Worm (Caenorhabditis elegans): ENCODE measurements around the gene C05D11.5.

Gene C05D11.5

DNA sequence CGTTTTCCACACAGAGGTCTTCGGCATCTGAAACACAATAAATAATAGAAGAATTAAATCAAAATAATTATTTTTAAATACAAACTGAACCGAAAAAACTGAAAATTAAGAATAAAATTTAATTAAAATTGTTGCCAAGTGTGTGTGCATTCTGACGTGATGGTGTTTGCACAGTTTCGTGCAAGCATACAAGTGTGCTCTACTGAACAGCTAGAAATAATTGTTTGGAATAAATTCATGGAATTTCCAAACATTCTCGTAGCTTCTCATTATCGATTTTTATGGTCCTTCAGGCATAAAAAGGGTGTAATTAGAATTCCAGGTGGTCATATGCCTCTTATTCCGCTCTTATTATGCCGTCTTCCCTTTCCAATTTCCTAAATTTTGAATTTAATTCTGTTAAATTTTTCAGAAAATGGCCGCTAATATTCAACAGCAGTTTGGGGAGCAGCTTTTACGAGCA is 20.0 kb upstream of the C05D11.5 start, which contains the start of the genes mrps-17 and txdc-9:
TSS of gene mrps-17 (minus strand) at position 33 of the 463 bp plus-strand sequence.
TSS of gene txdc-9 (plus strand) at position 413 of the 463 bp plus-strand sequence.
- TF ChIP-seq lsy-2 (tag; optimal IDR thresholded peaks at IDR 0.05) = peak; percentile 81
- TF ChIP-seq tbx-8 (GFP tag; optimal IDR thresholded peaks at IDR 0.05) = no peak
- no peak for TF ChIP-seq unc-39 (tag; optimal IDR thresholded peaks at IDR 0.05)
- TF ChIP-seq sptf-1 (tag; optimal IDR thresholded peaks at IDR 0.05) = peak; percentile 55
- peak; percentile 48 for TF ChIP-seq lin-13 (tag; optimal IDR thresholded peaks at IDR 0.05)
- TF ChIP-seq ces-1 (GFP tag; optimal IDR thresholded peaks at IDR 0.05) = peak; percentile 99
- TF ChIP-seq ham-2 (GFP tag; optimal IDR thresholded peaks at IDR 0.05) = peak; percentile 70
- TF ChIP-seq ceh-43 (GFP tag; optimal IDR thresholded peaks at IDR 0.05) = peak; percentile 80
- peak; percentile 86 for TF ChIP-seq pha-4 (tag; optimal IDR thresholded peaks at IDR 0.05)
- TF ChIP-seq mab-5 (tag; optimal IDR thresholded peaks at IDR 0.05) = no peak
- no peak for TF ChIP-seq nhr-12 (tag; optimal IDR thresholded peaks at IDR 0.05)
- TF ChIP-seq mep-1 (tag; optimal IDR thresholded peaks at IDR 0.05) = peak; percentile 75
- peak; percentile 30 for TF ChIP-seq hlh-1 (tag; optimal IDR thresholded peaks at IDR 0.05)
- TF ChIP-seq blmp-1 (tag; optimal IDR thresholded peaks at IDR 0.05) = no peak

DNA sequence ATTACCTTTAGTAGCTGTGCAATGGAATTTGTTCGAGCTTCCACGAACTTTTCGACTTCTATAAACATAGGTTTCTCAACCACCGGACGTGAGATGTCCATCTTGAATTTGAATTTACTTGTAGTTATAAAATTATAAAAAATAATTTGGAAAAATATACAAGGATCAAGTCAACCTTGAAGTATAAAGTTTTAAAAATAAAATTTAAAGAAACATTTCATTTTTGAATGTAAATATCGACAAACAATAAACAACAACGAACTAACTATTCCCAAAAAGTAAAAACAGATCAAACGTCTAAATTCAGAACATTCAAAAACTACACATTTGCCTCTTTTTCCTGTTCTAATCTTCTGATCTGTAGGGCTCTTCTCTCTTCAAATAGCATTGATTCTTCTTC is 19.0 kb upstream of the C05D11.5 start, which contains the start of gene popl-1:
TSS of gene popl-1 (minus strand) at position 101 of the 400 bp plus-strand sequence.
- TF ChIP-seq bed-3 (GFP tag; optimal IDR thresholded peaks at IDR 0.05) (no peak), nhr-237 (tag; optimal IDR thresholded peaks at IDR 0.05) (no peak), unc-39 (tag; optimal IDR thresholded peaks at IDR 0.05) (no peak), unc-120 (tag; optimal IDR thresholded peaks at IDR 0.05; ENCODE audit: poor library complexity, severe bottlenecking) (no peak), ham-2 (GFP tag; optimal IDR thresholded peaks at IDR 0.05) (no peak), lin-13 (tag; optimal IDR thresholded peaks at IDR 0.05) (no peak), ztf-11 (tag; optimal IDR thresholded peaks at IDR 0.05) (no peak), blmp-1 (tag; optimal IDR thresholded peaks at IDR 0.05) (no peak), nhr-28 (tag; optimal IDR thresholded peaks at IDR 0.05) (no peak), lin-32 (GFP tag; optimal IDR thresholded peaks at IDR 0.05) (no peak), elt-1 (tag; optimal IDR thresholded peaks at IDR 0.05; ENCODE audit: borderline replicate concordance, insufficient read depth) (no peak), nhr-76 (tag; optimal IDR thresholded peaks at IDR 0.05) (no peak)

DNA sequence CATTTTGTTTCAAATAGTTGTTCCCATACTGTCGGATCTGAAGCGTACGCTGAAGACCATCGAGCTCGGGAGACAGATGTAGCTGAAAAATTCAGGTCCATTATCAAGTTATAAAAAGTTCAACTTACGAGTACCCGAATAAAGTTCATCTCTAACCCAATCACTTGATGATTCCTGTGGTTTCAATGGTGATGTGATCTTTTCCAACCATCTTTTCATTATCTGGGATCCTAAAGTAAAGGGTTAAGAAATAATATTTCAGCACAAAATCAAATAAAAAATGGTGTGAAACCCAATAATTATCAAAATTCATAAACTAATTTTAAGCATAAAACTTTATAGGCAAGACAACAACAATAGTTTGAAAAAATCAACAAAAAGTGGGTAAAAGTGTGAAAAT is 15.4 kb upstream of the C05D11.5 start, which contains the start of gene C05D11.8:
TSS of gene C05D11.8 (minus strand) at position 101 of the 400 bp plus-strand sequence.
- no peak for TF ChIP-seq unc-120 (tag; optimal IDR thresholded peaks at IDR 0.05; ENCODE audit: poor library complexity, severe bottlenecking)
- no peak for TF ChIP-seq blmp-1 (tag; optimal IDR thresholded peaks at IDR 0.05)
- no peak for TF ChIP-seq ham-2 (GFP tag; optimal IDR thresholded peaks at IDR 0.05)
- TF ChIP-seq drap-1 (GFP tag; optimal IDR thresholded peaks at IDR 0.05) = no peak
- TF ChIP-seq cnd-1 (tag; optimal IDR thresholded peaks at IDR 0.05) = no peak
- no peak for TF ChIP-seq snpc-4 (tag; optimal IDR thresholded peaks at IDR 0.05)
- TF ChIP-seq ceh-39 (tag; optimal IDR thresholded peaks at IDR 0.05) = no peak
- no peak for TF ChIP-seq elt-3 (tag; optimal IDR thresholded peaks at IDR 0.05)
- no peak for TF ChIP-seq bed-3 (GFP tag; optimal IDR thresholded peaks at IDR 0.05)
- TF ChIP-seq mab-5 (tag; optimal IDR thresholded peaks at IDR 0.05) = no peak
- TF ChIP-seq mep-1 (tag; optimal IDR thresholded peaks at IDR 0.05) = no peak
- no peak for TF ChIP-seq hlh-1 (tag; optimal IDR thresholded peaks at IDR 0.05)
- TF ChIP-seq nhr-76 (tag; optimal IDR thresholded peaks at IDR 0.05) = no peak
- TF ChIP-seq flh-1 (GFP tag; optimal IDR thresholded peaks at IDR 0.05) = no peak
- TF ChIP-seq nhr-12 (tag; optimal IDR thresholded peaks at IDR 0.05) = no peak
- no peak for TF ChIP-seq lsy-2 (tag; optimal IDR thresholded peaks at IDR 0.05)
- no peak for TF ChIP-seq zip-8 (tag; optimal IDR thresholded peaks at IDR 0.05)
- TF ChIP-seq nhr-237 (tag; optimal IDR thresholded peaks at IDR 0.05) = no peak
- TF ChIP-seq ces-1 (GFP tag; optimal IDR thresholded peaks at IDR 0.05) = no peak
- TF ChIP-seq lin-32 (GFP tag; optimal IDR thresholded peaks at IDR 0.05) = no peak

- TF ChIP-seq unc-120 (tag; optimal IDR thresholded peaks at IDR 0.05; ENCODE audit: poor library complexity, severe bottlenecking) (no peak), cnd-1 (tag; optimal IDR thresholded peaks at IDR 0.05) (no peak), nhr-28 (tag; optimal IDR thresholded peaks at IDR 0.05) (no peak), snpc-4 (tag; optimal IDR thresholded peaks at IDR 0.05) (no peak), ceh-83 (GFP tag; optimal IDR thresholded peaks at IDR 0.05) (no peak), mab-5 (tag; optimal IDR thresholded peaks at IDR 0.05) (no peak), sptf-1 (tag; optimal IDR thresholded peaks at IDR 0.05) (no peak), pha-4 (tag; optimal IDR thresholded peaks at IDR 0.05) (no peak), bed-3 (GFP tag; optimal IDR thresholded peaks at IDR 0.05) (no peak), mep-1 (tag; optimal IDR thresholded peaks at IDR 0.05) (no peak), unc-62 (GFP tag; optimal IDR thresholded peaks at IDR 0.05) (no peak)
Observed at ce11 chrIII:6422721-6423120, 10.9 kb upstream of the C05D11.5 start.

Measured in whole organism, mixed stage, embryonic.